Fruit fly (Drosophila melanogaster) whole organism, pupa: ENCODE measurements around the gene CG43050.

ENCODE experiments used
- CG8159 ChIP-seq: fragments of 200-800 bp; sonication (Bioruptor generic); optimal IDR thresholded peaks from 3 replicates; lab custom pipeline; 2018; ENCODE audit warnings: missing biosample characterization, mild to moderate bottlenecking, missing genetic modification characterization, moderate library complexity
- EcR ChIP-seq: fragments of 200-800 bp; sonication (Bioruptor generic); optimal IDR thresholded peaks from 3 replicates; lab custom pipeline; 2019; ENCODE audit warnings: missing biosample characterization, missing genetic modification characterization, mild to moderate bottlenecking, moderate library complexity, missing genetic modification reagents
- Pif1A ChIP-seq: fragments of 200-800 bp; sonication (Bioruptor generic); optimal IDR thresholded peaks from 3 replicates; lab custom pipeline; 2016; ENCODE audit warnings: missing biosample characterization, missing genetic modification characterization
- rn ChIP-seq: fragments of 200-800 bp; sonication (Bioruptor generic); IDR thresholded peaks from 2 replicates; pipeline ENCODE4 v1.3.6; 2022; ENCODE audit warnings: missing biosample characterization, missing genetic modification characterization

dm6 chr2L:13104800-13105199 lies 14.3 kb upstream of the CG43050 start:
- TF ChIP-seq rn (GFP tag; lab: Robert Waterston, UW) (no peak), Pif1A (GFP tag; lab: Kevin White, UChicago) (no peak), EcR (GFP tag; lab: Kevin White, UChicago) (no peak), CG8159 (tag; lab: Kevin White, UChicago) (no peak)
